Worm (Caenorhabditis elegans): ENCODE measurements around the gene ethe-1.

DNA sequence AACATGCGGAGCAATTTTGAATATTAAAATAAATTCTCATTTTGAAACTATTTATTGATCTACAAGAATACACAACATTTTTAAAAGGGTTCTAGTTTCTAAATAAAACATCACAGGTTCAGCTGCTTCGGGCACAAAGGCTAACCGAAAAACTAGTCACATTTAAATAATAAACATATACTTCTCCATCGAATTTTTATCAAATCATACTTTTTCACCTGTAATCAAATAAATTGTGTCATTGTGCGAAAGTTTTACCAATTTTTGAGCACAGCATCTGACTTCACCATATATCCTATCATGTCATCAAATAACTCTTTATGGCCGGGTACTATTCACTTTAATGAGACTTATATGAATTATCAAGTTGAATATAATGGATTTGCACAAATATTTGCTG, 18.2 kb downstream of the ethe-1 start, which contains the start of gene sru-6:
- TF ChIP-seq ceh-82 (tag; optimal IDR thresholded peaks at IDR 0.05) = no peak
- no peak for TF ChIP-seq mdl-1 (tag; optimal IDR thresholded peaks at IDR 0.05)
- no peak for TF ChIP-seq lin-39 (tag; optimal IDR thresholded peaks at IDR 0.05)
- TF ChIP-seq unc-62 (GFP tag; optimal IDR thresholded peaks at IDR 0.05) = no peak
- no peak for TF ChIP-seq lin-13 (GFP tag; optimal IDR thresholded peaks at IDR 0.05)
- TF ChIP-seq ztf-11 (tag; optimal IDR thresholded peaks at IDR 0.05) = no peak
- TF ChIP-seq nhr-237 (tag; optimal IDR thresholded peaks at IDR 0.05) = no peak
- no peak for TF ChIP-seq ceh-16 (tag; optimal IDR thresholded peaks at IDR 0.05)
- no peak for TF ChIP-seq nhr-77 (tag; optimal IDR thresholded peaks at IDR 0.05)
- no peak for TF ChIP-seq nhr-25 (tag; optimal IDR thresholded peaks at IDR 0.05)
- no peak for TF ChIP-seq ama-1 (optimal IDR thresholded peaks at IDR 0.05)
- TF ChIP-seq C34F6.9 (tag; optimal IDR thresholded peaks at IDR 0.05) = no peak
- TF ChIP-seq snpc-4 (tag; optimal IDR thresholded peaks at IDR 0.05) = no peak

All from whole organism, L2 larva.